Worm (Caenorhabditis elegans) whole organism, L2 larva: ENCODE measurements around the gene mrpl-35.

Source experiments
- C34F6.9 ChIP-seq: fragments of 150-350 bp; optimal IDR thresholded peaks from 2 replicates; lab custom pipeline; 2014; ENCODE audit warnings: missing biosample characterization, missing genetic modification characterization
- F13H6.1 ChIP-seq: sonication (generic microtip); optimal IDR thresholded peaks from 2 replicates; lab custom pipeline; 2016; ENCODE audit warnings: missing genetic modification characterization, missing compliant biosample characterization
- R02D3.7 ChIP-seq: fragments of 150-350 bp; optimal IDR thresholded peaks from 2 replicates; lab custom pipeline; 2014; ENCODE audit warnings: missing biosample characterization, missing genetic modification characterization
- Y55F3AM.14 ChIP-seq: fragments of 200-800 bp; sonication (Bioruptor generic); optimal IDR thresholded peaks from 2 replicates; lab custom pipeline; 2018; ENCODE audit warnings: mild to moderate bottlenecking, missing genetic modification characterization, missing compliant biosample characterization
- ZK546.5 ChIP-seq: sonication (generic microtip); optimal IDR thresholded peaks from 2 replicates; lab custom pipeline; 2017; ENCODE audit warnings: missing biosample characterization, missing genetic modification characterization
- alr-1 ChIP-seq: fragments of 150-350 bp; optimal IDR thresholded peaks from 2 replicates; lab custom pipeline; 2014; ENCODE audit warnings: missing biosample characterization, missing genetic modification characterization
- aly-2 ChIP-seq: fragments of 150-350 bp; optimal IDR thresholded peaks from 2 replicates; lab custom pipeline; 2014; ENCODE audit warnings: missing biosample characterization, missing genetic modification characterization
- ama-1 ChIP-seq: fragments of 150-350 bp; optimal IDR thresholded peaks from 2 replicates; lab custom pipeline; 2018; ENCODE audit warnings: inconsistent platforms
- blmp-1 ChIP-seq: sonication (generic microtip); optimal IDR thresholded peaks from 2 replicates; lab custom pipeline; 2017; ENCODE audit warnings: missing genetic modification characterization, mild to moderate bottlenecking, missing compliant biosample characterization, antibody characterized with exemption, moderate library complexity; ENCODE audit not compliant: insufficient read depth
- ceh-16 ChIP-seq: fragments of 150-350 bp; optimal IDR thresholded peaks from 2 replicates; lab custom pipeline; 2014; ENCODE audit warnings: missing biosample characterization, missing genetic modification characterization
- ceh-82 ChIP-seq: fragments of 150-350 bp; optimal IDR thresholded peaks from 2 replicates; lab custom pipeline; 2014; ENCODE audit warnings: missing biosample characterization, missing genetic modification characterization
- crh-2 ChIP-seq: sonication (generic microtip); optimal IDR thresholded peaks from 2 replicates; lab custom pipeline; 2017; ENCODE audit warnings: missing biosample characterization, missing genetic modification characterization
- dmd-4 ChIP-seq: sonication (generic microtip); optimal IDR thresholded peaks from 2 replicates; lab custom pipeline; 2017; ENCODE audit warnings: missing biosample characterization, missing genetic modification characterization
- egl-27 ChIP-seq: sonication (generic microtip); optimal IDR thresholded peaks from 3 replicates; lab custom pipeline; 2017; ENCODE audit warnings: missing biosample characterization, missing genetic modification reagents, missing genetic modification characterization
- elt-1 ChIP-seq: fragments of 150-350 bp; optimal IDR thresholded peaks from 2 replicates; lab custom pipeline; 2014; ENCODE audit warnings: missing biosample characterization, missing genetic modification characterization
- elt-3 ChIP-seq: sonication (generic microtip); optimal IDR thresholded peaks from 2 replicates; lab custom pipeline; 2017; ENCODE audit warnings: missing biosample characterization, missing genetic modification characterization
- fos-1 ChIP-seq: fragments of 150-350 bp; optimal IDR thresholded peaks from 2 replicates; lab custom pipeline; 2014; ENCODE audit warnings: missing biosample characterization, missing genetic modification characterization
- gmeb-1 ChIP-seq: fragments of 150-350 bp; optimal IDR thresholded peaks from 2 replicates; lab custom pipeline; 2014; ENCODE audit warnings: missing biosample characterization, missing genetic modification characterization
- lin-11 ChIP-seq: fragments of 150-350 bp; sonication (generic microtip); optimal IDR thresholded peaks from 2 replicates; lab custom pipeline; 2014; ENCODE audit warnings: missing biosample characterization, missing genetic modification characterization, inconsistent platforms, mixed read lengths
- lin-13 ChIP-seq: fragments of 150-350 bp; optimal IDR thresholded peaks from 2 replicates; lab custom pipeline; 2014; ENCODE audit warnings: missing biosample characterization, missing genetic modification reagents, missing genetic modification characterization
- lin-39 ChIP-seq: fragments of 150-350 bp; optimal IDR thresholded peaks from 2 replicates; lab custom pipeline; 2014; ENCODE audit warnings: missing biosample characterization, missing genetic modification reagents, missing genetic modification characterization
- lsy-2 ChIP-seq, 2 experiments: fragments of 150-350 bp in 1 of 2; sonication (generic microtip) in 1 of 2; optimal IDR thresholded peaks; 2 replicates each; lab custom pipeline; 2014 to 2017; ENCODE audit warnings: missing biosample characterization in 2 of 2, missing genetic modification characterization in 2 of 2
- mab-5 ChIP-seq: fragments of 150-350 bp; optimal IDR thresholded peaks from 2 replicates; lab custom pipeline; 2014; ENCODE audit warnings: missing biosample characterization, missing genetic modification characterization
- mbf-1 ChIP-seq: sonication (generic microtip); optimal IDR thresholded peaks from 2 replicates; lab custom pipeline; 2017; ENCODE audit warnings: missing biosample characterization, missing genetic modification characterization
- mdl-1 ChIP-seq, 2 experiments: fragments of 150-350 bp in 1 of 2; sonication (generic microtip) in 1 of 2; optimal IDR thresholded peaks; 2 replicates each; lab custom pipeline; 2017; ENCODE audit warnings: missing biosample characterization in 2 of 2, missing genetic modification characterization in 2 of 2
- nhr-10 ChIP-seq: sonication (generic microtip); optimal IDR thresholded peaks from 2 replicates; lab custom pipeline; 2017; ENCODE audit warnings: missing biosample characterization, missing genetic modification characterization
- nhr-11 ChIP-seq: fragments of 150-350 bp; optimal IDR thresholded peaks from 2 replicates; lab custom pipeline; 2014; ENCODE audit warnings: missing biosample characterization, missing genetic modification characterization
- nhr-12 ChIP-seq: fragments of 150-350 bp; optimal IDR thresholded peaks from 2 replicates; lab custom pipeline; 2014; ENCODE audit warnings: missing biosample characterization, missing genetic modification characterization
- nhr-129 ChIP-seq: fragments of 150-350 bp; optimal IDR thresholded peaks from 2 replicates; lab custom pipeline; 2014; ENCODE audit warnings: missing biosample characterization, missing genetic modification characterization
- nhr-21 ChIP-seq: fragments of 150-350 bp; optimal IDR thresholded peaks from 2 replicates; lab custom pipeline; 2014; ENCODE audit warnings: missing biosample characterization, missing genetic modification characterization
- nhr-23 ChIP-seq: fragments of 150-350 bp; optimal IDR thresholded peaks from 2 replicates; lab custom pipeline; 2014; ENCODE audit warnings: missing biosample characterization, missing genetic modification reagents, missing genetic modification characterization
- nhr-237 ChIP-seq: fragments of 150-350 bp; optimal IDR thresholded peaks from 2 replicates; lab custom pipeline; 2014; ENCODE audit warnings: missing biosample characterization, missing genetic modification characterization
- nhr-25 ChIP-seq: fragments of 150-350 bp; sonication (generic microtip); optimal IDR thresholded peaks from 3 replicates; lab custom pipeline; 2014; ENCODE audit warnings: missing biosample characterization, missing genetic modification characterization
- nhr-6 ChIP-seq: fragments of 150-350 bp; optimal IDR thresholded peaks from 2 replicates; lab custom pipeline; 2014; ENCODE audit warnings: missing biosample characterization, missing genetic modification characterization
- peb-1 ChIP-seq: fragments of 150-350 bp; optimal IDR thresholded peaks from 2 replicates; lab custom pipeline; 2014; ENCODE audit warnings: missing biosample characterization, missing genetic modification characterization
- sem-4 ChIP-seq: fragments of 150-350 bp; optimal IDR thresholded peaks from 2 replicates; lab custom pipeline; 2014; ENCODE audit warnings: missing biosample characterization, missing genetic modification reagents, missing genetic modification characterization
- skn-1 ChIP-seq: sonication (generic microtip); optimal IDR thresholded peaks from 2 replicates; lab custom pipeline; 2017; ENCODE audit warnings: missing biosample characterization, missing genetic modification characterization
- sma-3 ChIP-seq: sonication (generic microtip); optimal IDR thresholded peaks from 2 replicates; lab custom pipeline; 2016; ENCODE audit warnings: missing genetic modification reagents, missing genetic modification characterization, missing compliant biosample characterization
- sma-9 ChIP-seq, 2 experiments: fragments of 150-350 bp in 1 of 2; sonication (generic microtip) in 1 of 2; optimal IDR thresholded peaks; 2 replicates each; lab custom pipeline; 2014 to 2016; ENCODE audit warnings: missing genetic modification characterization in 2 of 2, mild to moderate bottlenecking in 1 of 2, missing biosample characterization in 1 of 2, missing compliant biosample characterization in 1 of 2, missing genetic modification reagents in 1 of 2, moderate library complexity in 1 of 2
- unc-39 ChIP-seq: fragments of 150-350 bp; optimal IDR thresholded peaks from 2 replicates; lab custom pipeline; 2014; ENCODE audit warnings: missing biosample characterization, missing genetic modification characterization
- unc-55 ChIP-seq: fragments of 150-350 bp; sonication (generic microtip); optimal IDR thresholded peaks from 3 replicates; lab custom pipeline; 2014; ENCODE audit warnings: missing biosample characterization, missing genetic modification reagents, missing genetic modification characterization
- unc-62 ChIP-seq: fragments of 150-350 bp; optimal IDR thresholded peaks from 2 replicates; lab custom pipeline; 2014; ENCODE audit warnings: missing biosample characterization, missing genetic modification reagents, missing genetic modification characterization
- zag-1 ChIP-seq: fragments of 150-350 bp; optimal IDR thresholded peaks from 2 replicates; lab custom pipeline; 2014; ENCODE audit warnings: missing biosample characterization, missing genetic modification characterization
- ztf-1 ChIP-seq: fragments of 200-800 bp; sonication (Bioruptor generic); conservative IDR thresholded peaks from 2 replicates; pipeline ENCODE4 v1.3.6; 2022; ENCODE audit warnings: missing genetic modification characterization, missing compliant biosample characterization
- ztf-11 ChIP-seq: sonication (generic microtip); optimal IDR thresholded peaks from 2 replicates; lab custom pipeline; 2017; ENCODE audit warnings: missing biosample characterization, missing genetic modification characterization
- ztf-4 ChIP-seq: fragments of 150-350 bp; optimal IDR thresholded peaks from 2 replicates; lab custom pipeline; 2014; ENCODE audit warnings: missing biosample characterization, missing genetic modification characterization

Gene mrpl-35

ce11 chrIII:3509908-3510307, at the start of gene mrpl-35, which contains the start of gene M01F1.4:
Gene mrpl-35 (plus strand): TSS chrIII:3510237.
Gene M01F1.4 (minus strand): TSS chrIII:3510033.
- TF ChIP-seq ceh-16 (tag; lab: Kevin White, UChicago) (no peak), peb-1 (tag; lab: Kevin White, UChicago) (no peak), nhr-129 (peak; percentile 11), ztf-1 (no peak), egl-27 (tag; lab: Kevin White, UChicago) (no peak), unc-55 (GFP tag; lab: Kevin White, UChicago) (peak; percentile 66), lin-11 (tag; lab: Kevin White, UChicago) (no peak), alr-1 (tag; lab: Kevin White, UChicago) (no peak), nhr-25 (tag; lab: Kevin White, UChicago) (no peak), F13H6.1 (peak; percentile 21), Y55F3AM.14 (no peak), zag-1 (tag; lab: Kevin White, UChicago) (no peak), lin-39 (tag; lab: Kevin White, UChicago) (no peak), sem-4 (tag; lab: Kevin White, UChicago) (no peak), elt-3 (tag; lab: Kevin White, UChicago) (no peak), ama-1 (no peak), sma-3 (GFP tag; lab: Kevin White, UChicago) (no peak), dmd-4 (no peak), ZK546.5 (tag; lab: Kevin White, UChicago) (no peak), ztf-4 (no peak), ztf-11 (no peak), crh-2 (tag; lab: Kevin White, UChicago) (peak; percentile 56), nhr-10 (tag; lab: Kevin White, UChicago) (no peak), fos-1 (tag; lab: Kevin White, UChicago) (peak; percentile 34), mbf-1 (no peak), sma-9 (GFP tag; optimal IDR thresholded peaks at IDR 0.05; lab: Kevin White, UChicago) (peak; percentile 4), sma-9 (tag; optimal IDR thresholded peaks at IDR 0.05; lab: Kevin White, UChicago) (no peak), nhr-21 (no peak), nhr-12 (no peak), unc-39 (tag; lab: Kevin White, UChicago) (no peak), nhr-237 (tag; lab: Kevin White, UChicago) (no peak), gmeb-1 (tag; lab: Kevin White, UChicago) (peak; percentile 2), ceh-82 (no peak), blmp-1 (tag; lab: Kevin White, UChicago) (no peak), mdl-1 (tag; optimal IDR thresholded peaks at IDR 0.05; lab: Kevin White, UChicago) (no peak), elt-1 (tag; lab: Kevin White, UChicago) (no peak), lsy-2 (tag; optimal IDR thresholded peaks at IDR 0.05; lab: Kevin White, UChicago) (peak; percentile 85 to 98), lin-13 (peak; percentile 49), mab-5 (no peak), aly-2 (no peak), R02D3.7 (tag; lab: Kevin White, UChicago) (no peak), nhr-6 (tag; lab: Kevin White, UChicago) (no peak), skn-1 (tag; lab: Kevin White, UChicago) (no peak), nhr-11 (no peak), unc-62 (GFP tag; lab: Kevin White, UChicago) (no peak), nhr-23 (tag; lab: Kevin White, UChicago) (no peak), C34F6.9 (tag; lab: Kevin White, UChicago) (peak; percentile 89)

DNA sequence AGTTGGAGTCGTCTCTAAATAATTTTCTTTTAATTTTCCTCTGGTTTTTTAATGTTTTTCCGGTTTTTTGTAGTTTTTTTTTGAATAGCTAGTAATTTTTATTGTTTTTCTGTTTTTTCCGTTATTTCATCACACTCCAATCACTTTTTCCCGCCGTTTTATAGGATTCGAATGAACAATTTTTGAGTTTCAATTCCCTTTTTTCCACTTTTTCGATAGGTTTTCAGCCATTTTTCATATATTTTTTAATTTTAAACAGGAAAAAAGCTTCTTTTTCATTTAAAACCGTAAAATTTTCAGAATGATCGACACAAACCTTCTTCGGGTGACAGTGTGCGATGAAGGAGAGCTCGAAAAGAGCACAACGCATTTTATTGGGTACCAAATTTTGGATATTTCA, 48.6 kb upstream of the mrpl-35 start, which contains the start of gene pph-6:
TSS of gene pph-6 (plus strand) at position 301 of the 400 bp plus-strand sequence.
- no peak for TF ChIP-seq skn-1 (tag; lab: Kevin White, UChicago)
